Worm (Caenorhabditis elegans) whole organism, late embryonic: ENCODE measurements around the gene C32D5.8.
A peak's percentile ranks its signal among the peaks of the same experiment; 100 is the strongest.

Source experiments
- C38D4.7 ChIP-seq: fragments of 200-800 bp; sonication (Bioruptor generic); optimal IDR thresholded peaks from 2 replicates; lab custom pipeline; 2018; ENCODE audit warnings: mild to moderate bottlenecking, missing genetic modification characterization, moderate library complexity, missing compliant biosample characterization
- F13H6.1 ChIP-seq: sonication (generic microtip); optimal IDR thresholded peaks from 2 replicates; lab custom pipeline; 2016; ENCODE audit warnings: missing genetic modification characterization, missing compliant biosample characterization
- K02D7.2 ChIP-seq: sonication (generic microtip); optimal IDR thresholded peaks from 2 replicates; lab custom pipeline; 2017; ENCODE audit warnings: mild to moderate bottlenecking, missing genetic modification characterization, missing compliant biosample characterization
- ceh-34 ChIP-seq: sonication (generic microtip); optimal IDR thresholded peaks from 2 replicates; lab custom pipeline; 2016; ENCODE audit warnings: mild to moderate bottlenecking, missing genetic modification characterization, missing compliant biosample characterization
- ceh-6 ChIP-seq: fragments of 200-800 bp; sonication (Bioruptor generic); optimal IDR thresholded peaks from 2 replicates; lab custom pipeline; 2018; ENCODE audit warnings: mild to moderate bottlenecking, missing genetic modification characterization, missing compliant biosample characterization
- dve-1 ChIP-seq: sonication (generic microtip); optimal IDR thresholded peaks from 2 replicates; lab custom pipeline; 2017; ENCODE audit warnings: antibody characterized with exemption, mild to moderate bottlenecking, missing genetic modification characterization, missing compliant biosample characterization
- tbx-2 ChIP-seq: sonication (generic microtip); optimal IDR thresholded peaks from 2 replicates; lab custom pipeline; 2016; ENCODE audit warnings: missing genetic modification characterization, missing compliant biosample characterization
- unc-55 ChIP-seq: sonication (generic microtip); optimal IDR thresholded peaks from 2 replicates; lab custom pipeline; 2017; ENCODE audit warnings: missing biosample characterization, missing genetic modification reagents, missing genetic modification characterization
- unc-86 ChIP-seq: sonication (generic microtip); optimal IDR thresholded peaks from 2 replicates; lab custom pipeline; 2016; ENCODE audit warnings: missing genetic modification characterization, missing compliant biosample characterization

DNA sequence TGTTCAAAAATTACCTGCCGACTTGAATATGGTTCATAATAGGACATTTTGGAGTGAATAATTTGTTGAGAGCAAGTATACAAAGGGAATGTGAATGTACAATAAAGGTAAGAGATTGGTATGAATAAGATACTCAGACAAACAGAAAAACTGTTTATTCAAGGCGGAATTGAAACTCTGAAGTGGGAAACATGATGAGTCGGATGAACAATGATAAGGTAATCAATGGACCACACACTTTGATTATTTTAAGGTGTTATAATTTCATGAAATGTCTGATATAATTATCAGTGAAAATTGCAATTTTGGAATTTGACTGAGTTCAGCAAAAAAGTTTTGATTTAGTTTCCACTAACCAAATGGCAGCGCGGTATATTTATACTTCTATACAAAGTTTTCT, 6.3 kb downstream of the C32D5.8 start:
- TF ChIP-seq ceh-34 (tag; lab: Kevin White, UChicago) (no peak), ceh-6 (GFP tag; lab: Kevin White, UChicago) (no peak), dve-1 (tag; lab: Kevin White, UChicago) (peak; percentile 41), F13H6.1 (no peak), tbx-2 (no peak), unc-86 (tag; lab: Kevin White, UChicago) (no peak), C38D4.7 (no peak), K02D7.2 (tag; lab: Kevin White, UChicago) (no peak), unc-55 (GFP tag; lab: Kevin White, UChicago) (no peak)
